Fruit fly (Drosophila melanogaster) whole organism, adult: ENCODE measurements around the gene mthl10.

Experiments
- CG11617 ChIP-seq: fragments of 200-800 bp; sonication (Bioruptor generic); optimal IDR thresholded peaks from 2 replicates; lab custom pipeline; 2017; ENCODE audit warnings: mild to moderate bottlenecking, missing biosample characterization, missing genetic modification reagents, missing genetic modification characterization
- CG12768 ChIP-seq: fragments of 200-800 bp; sonication (Bioruptor generic); optimal IDR thresholded peaks from 2 replicates; lab custom pipeline; 2017; ENCODE audit warnings: missing biosample characterization, missing genetic modification characterization, mild to moderate bottlenecking, moderate library complexity, missing genetic modification reagents
- CG14711 ChIP-seq: fragments of 200-800 bp; sonication (Bioruptor generic); optimal IDR thresholded peaks from 2 replicates; lab custom pipeline; 2018; ENCODE audit warnings: missing biosample characterization, mild to moderate bottlenecking, missing genetic modification characterization, moderate library complexity
- CG1620 ChIP-seq: fragments of 200-800 bp; sonication (Bioruptor generic); optimal IDR thresholded peaks from 2 replicates; lab custom pipeline; 2016; ENCODE audit warnings: missing biosample characterization, missing genetic modification characterization
- CG33017 ChIP-seq: fragments of 200-800 bp; sonication (Bioruptor generic); optimal IDR thresholded peaks from 2 replicates; lab custom pipeline; 2018; ENCODE audit warnings: missing biosample characterization, mild to moderate bottlenecking, missing genetic modification characterization, moderate library complexity
- CG5204 ChIP-seq: fragments of 200-800 bp; sonication (Bioruptor generic); optimal IDR thresholded peaks from 2 replicates; lab custom pipeline; 2016; ENCODE audit warnings: missing biosample characterization, missing genetic modification characterization
- CG7045 ChIP-seq: fragments of 200-800 bp; sonication (Bioruptor generic); optimal IDR thresholded peaks from 2 replicates; lab custom pipeline; 2017; ENCODE audit warnings: missing biosample characterization, mild to moderate bottlenecking, missing genetic modification characterization
- CG7101 ChIP-seq: fragments of 200-800 bp; sonication (Bioruptor generic); optimal IDR thresholded peaks from 2 replicates; lab custom pipeline; 2018; ENCODE audit warnings: missing biosample characterization, mild to moderate bottlenecking, missing genetic modification characterization, moderate library complexity
- Clk ChIP-seq: fragments of 200-800 bp; sonication (Bioruptor generic); optimal IDR thresholded peaks from 2 replicates; lab custom pipeline; 2017; ENCODE audit warnings: missing biosample characterization, missing genetic modification characterization
- Crg-1 ChIP-seq: fragments of 200-800 bp; sonication (Bioruptor generic); optimal IDR thresholded peaks from 2 replicates; lab custom pipeline; 2016; ENCODE audit warnings: missing biosample characterization, missing genetic modification characterization
- Hr96 ChIP-seq: fragments of 200-800 bp; sonication (Bioruptor generic); optimal IDR thresholded peaks from 2 replicates; lab custom pipeline; 2016; ENCODE audit warnings: missing biosample characterization, missing genetic modification characterization
- Mnt ChIP-seq: fragments of 200-800 bp; sonication (Bioruptor generic); optimal IDR thresholded peaks from 2 replicates; lab custom pipeline; 2016; ENCODE audit warnings: missing biosample characterization, mild to moderate bottlenecking, missing genetic modification characterization
- bab1 ChIP-seq: fragments of 200-800 bp; sonication (Bioruptor generic); optimal IDR thresholded peaks from 3 replicates; lab custom pipeline; 2019; ENCODE audit warnings: missing biosample characterization, mild to moderate bottlenecking, missing genetic modification characterization, moderate library complexity
- cic ChIP-seq: fragments of 200-800 bp; sonication (Bioruptor generic); optimal IDR thresholded peaks from 2 replicates; lab custom pipeline; 2017; ENCODE audit warnings: missing biosample characterization, mild to moderate bottlenecking, missing genetic modification characterization, moderate library complexity
- cnc ChIP-seq, 2 experiments: fragments of >200 bp; optimal IDR thresholded peaks; 2 replicates each; lab custom pipeline; 2017
- kay ChIP-seq: fragments of 200-800 bp; sonication (Bioruptor generic); peaks from one replicate; lab custom pipeline; 2016; ENCODE audit warnings: missing biosample characterization, missing genetic modification characterization, borderline replicate concordance
- ovo ChIP-seq: fragments of 200-800 bp; sonication (Bioruptor generic); optimal IDR thresholded peaks from 2 replicates; lab custom pipeline; 2016; ENCODE audit warnings: missing biosample characterization, missing genetic modification characterization
- pad ChIP-seq: fragments of 200-800 bp; sonication (Bioruptor generic); optimal IDR thresholded peaks from 3 replicates; lab custom pipeline; 2017; ENCODE audit warnings: missing biosample characterization, missing genetic modification characterization, mild to moderate bottlenecking, moderate library complexity, missing genetic modification reagents
- tj ChIP-seq: fragments of 200-800 bp; sonication (Bioruptor generic); optimal IDR thresholded peaks from 3 replicates; lab custom pipeline; 2017; ENCODE audit warnings: missing biosample characterization, mild to moderate bottlenecking, missing genetic modification characterization, moderate library complexity
- toe ChIP-seq: fragments of 200-800 bp; sonication (Bioruptor generic); optimal IDR thresholded peaks from 2 replicates; lab custom pipeline; 2016; ENCODE audit warnings: missing biosample characterization, missing genetic modification characterization

The mthl10 gene

DNA sequence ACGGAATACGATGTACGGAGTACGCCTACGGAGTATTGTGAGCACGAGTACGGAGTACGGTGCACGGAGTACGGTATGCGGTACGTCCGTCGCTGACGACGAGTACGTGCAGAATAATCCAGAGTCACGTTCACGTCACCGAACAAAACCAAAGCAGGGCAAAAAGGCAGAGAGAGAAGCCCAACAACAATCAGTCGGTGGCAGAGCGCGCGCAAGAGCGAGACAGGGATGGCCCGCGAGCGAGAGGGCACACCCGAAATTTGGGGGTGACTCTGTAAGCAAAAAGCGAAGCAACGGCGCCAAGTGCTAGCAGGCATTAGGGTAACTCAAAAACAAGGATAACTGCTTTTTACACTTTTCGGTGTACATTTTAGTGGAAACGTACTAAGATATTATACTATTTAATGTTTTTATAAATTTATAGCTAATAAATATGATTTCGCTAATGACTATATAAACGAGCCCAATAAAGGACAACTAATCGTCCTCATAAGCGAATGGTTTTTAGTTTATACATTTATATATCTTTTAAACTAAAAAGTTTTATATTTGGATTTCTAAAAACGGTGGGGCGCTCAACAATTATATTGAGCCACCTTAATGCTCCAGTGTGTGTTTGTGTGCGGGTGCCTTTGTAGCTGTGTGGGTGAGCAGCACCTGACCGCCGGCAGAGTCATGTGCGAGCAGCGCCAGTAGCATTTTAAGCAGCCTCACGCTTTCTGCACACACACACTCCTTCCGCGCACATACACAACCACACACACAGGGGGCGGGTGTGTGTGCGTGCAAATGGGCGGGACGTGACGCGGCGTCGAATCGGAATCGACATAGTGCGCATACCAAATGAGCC, 34.7 kb upstream of the mthl10 start:
- no peak for TF ChIP-seq bab1 (GFP tag; lab: Kevin White, UChicago)
- peak; percentile 18 for TF ChIP-seq CG7101 (tag; lab: Kevin White, UChicago)
- TF ChIP-seq tj (GFP tag; lab: Kevin White, UChicago): no peak
- TF ChIP-seq cnc (optimal IDR thresholded peaks at IDR 0.05; lab: Kevin White, UChicago): no peak
- no peak for TF ChIP-seq kay (GFP tag; lab: Kevin White, UChicago)
- peak; percentile 3 for TF ChIP-seq CG14711 (tag; lab: Kevin White, UChicago)
- no peak for TF ChIP-seq Mnt (GFP tag; lab: Kevin White, UChicago)
- no peak for TF ChIP-seq CG1620
- TF ChIP-seq ovo (GFP tag; lab: Kevin White, UChicago): no peak
- no peak for TF ChIP-seq toe
- no peak for TF ChIP-seq cic (GFP tag; lab: Kevin White, UChicago)
- TF ChIP-seq pad (GFP tag; lab: Kevin White, UChicago): no peak

DNA sequence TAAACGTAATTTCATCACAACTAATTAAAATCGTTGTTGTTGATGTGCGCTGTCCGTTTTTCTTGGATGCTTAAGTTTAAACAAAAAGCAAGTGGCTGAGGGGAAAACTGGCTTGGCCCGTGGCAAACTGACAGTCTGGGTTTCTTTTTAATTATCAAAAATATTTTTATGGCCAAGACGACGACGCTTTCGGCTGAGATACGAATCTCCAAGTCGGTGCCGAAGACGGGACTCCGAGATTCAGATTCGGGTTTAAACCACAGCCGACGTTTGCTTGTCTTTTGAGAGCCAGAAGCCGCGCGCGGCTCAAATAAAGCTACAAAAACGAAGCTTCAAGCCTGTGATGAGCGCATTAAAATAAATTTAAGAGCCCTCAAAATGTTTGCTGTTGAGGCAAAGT, 33.0 kb upstream of the mthl10 start:
- TF ChIP-seq CG33017 (no peak), CG11617 (no peak), toe (no peak), cnc (optimal IDR thresholded peaks at IDR 0.05; lab: Kevin White, UChicago) (no peak), ovo (GFP tag; lab: Kevin White, UChicago) (no peak), CG12768 (no peak), tj (GFP tag; lab: Kevin White, UChicago) (no peak), CG7101 (tag; lab: Kevin White, UChicago) (no peak), CG5204 (GFP tag; lab: Kevin White, UChicago) (no peak), Hr96 (GFP tag; lab: Kevin White, UChicago) (no peak), Clk (GFP tag; lab: Kevin White, UChicago) (no peak), cic (GFP tag; lab: Kevin White, UChicago) (no peak), bab1 (GFP tag; lab: Kevin White, UChicago) (no peak), CG7045 (GFP tag; lab: Kevin White, UChicago) (no peak), CG14711 (tag; lab: Kevin White, UChicago) (no peak), CG1620 (no peak), kay (GFP tag; lab: Kevin White, UChicago) (no peak), pad (GFP tag; lab: Kevin White, UChicago) (no peak)

DNA sequence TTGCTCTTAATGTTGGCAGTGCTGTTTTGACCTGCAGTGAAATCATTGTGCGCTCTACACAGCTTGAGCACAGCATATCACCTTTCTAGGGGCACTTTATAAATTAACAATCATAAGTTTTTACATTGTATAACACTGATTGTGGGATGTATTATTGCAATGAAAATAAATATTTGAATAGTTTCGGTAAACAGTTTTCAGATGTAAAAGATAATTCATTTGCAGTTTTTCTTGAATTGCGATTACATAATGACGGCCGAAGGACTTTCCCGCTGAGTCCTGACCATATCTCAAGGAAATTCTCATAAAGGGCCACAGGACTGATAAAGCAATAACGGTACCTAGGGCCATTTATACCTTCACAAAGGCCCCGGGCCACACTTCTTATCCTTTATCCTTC, 31.9 kb upstream of the mthl10 start:
- no peak for TF ChIP-seq CG11617
- TF ChIP-seq Crg-1 (GFP tag; lab: Kevin White, UChicago): no peak
- no peak for TF ChIP-seq cnc (optimal IDR thresholded peaks at IDR 0.05; lab: Kevin White, UChicago)
- TF ChIP-seq CG12768: no peak
- TF ChIP-seq Mnt (GFP tag; lab: Kevin White, UChicago): no peak
- TF ChIP-seq Clk (GFP tag; lab: Kevin White, UChicago): no peak
- TF ChIP-seq tj (GFP tag; lab: Kevin White, UChicago): no peak
- TF ChIP-seq CG1620: no peak
- no peak for TF ChIP-seq CG14711 (tag; lab: Kevin White, UChicago)
- TF ChIP-seq pad (GFP tag; lab: Kevin White, UChicago): no peak
- no peak for TF ChIP-seq cic (GFP tag; lab: Kevin White, UChicago)
- no peak for TF ChIP-seq ovo (GFP tag; lab: Kevin White, UChicago)
- no peak for TF ChIP-seq toe
- no peak for TF ChIP-seq CG5204 (GFP tag; lab: Kevin White, UChicago)
- no peak for TF ChIP-seq kay (GFP tag; lab: Kevin White, UChicago)

- TF ChIP-seq Clk (GFP tag; lab: Kevin White, UChicago) (no peak), toe (no peak), CG11617 (no peak), bab1 (GFP tag; lab: Kevin White, UChicago) (no peak), CG12768 (no peak), CG14711 (tag; lab: Kevin White, UChicago) (no peak), CG7045 (GFP tag; lab: Kevin White, UChicago) (no peak), cnc (optimal IDR thresholded peaks at IDR 0.05; lab: Kevin White, UChicago) (no peak), CG7101 (tag; lab: Kevin White, UChicago) (no peak), CG1620 (no peak), tj (GFP tag; lab: Kevin White, UChicago) (no peak), Crg-1 (GFP tag; lab: Kevin White, UChicago) (no peak), CG5204 (GFP tag; lab: Kevin White, UChicago) (no peak), kay (GFP tag; lab: Kevin White, UChicago) (no peak), CG33017 (no peak), Hr96 (GFP tag; lab: Kevin White, UChicago) (no peak), Mnt (GFP tag; lab: Kevin White, UChicago) (no peak), cic (GFP tag; lab: Kevin White, UChicago) (no peak)
Observed at dm6 chr3L:371228-371627, 28.5 kb upstream of the mthl10 start.

DNA sequence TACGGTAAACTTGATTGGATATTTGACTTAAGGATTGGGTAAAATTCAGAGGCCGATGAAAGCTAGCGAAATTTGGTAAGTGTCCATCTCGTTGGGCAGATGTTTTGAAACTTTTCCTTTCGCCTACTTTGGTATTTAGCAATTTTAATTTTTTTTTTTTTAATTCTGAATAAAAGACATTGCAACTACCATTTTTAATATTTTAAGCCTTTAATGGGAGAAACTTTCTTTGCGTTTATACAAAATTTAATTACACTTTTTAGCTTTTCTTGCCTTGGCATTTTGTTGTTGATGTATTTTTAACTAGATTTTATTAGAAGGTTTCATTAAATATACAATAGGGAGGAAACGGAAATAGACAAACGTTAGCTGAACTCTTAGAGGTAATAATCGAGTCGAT, 23.6 kb upstream of the mthl10 start, which contains the start of gene CG13884:
Gene CG13884 (minus strand): TSS at position 101 of the 400 bp plus-strand sequence.
- TF ChIP-seq Crg-1 (GFP tag; lab: Kevin White, UChicago) (no peak), CG5204 (GFP tag; lab: Kevin White, UChicago) (no peak), CG7101 (tag; lab: Kevin White, UChicago) (no peak), toe (no peak), kay (GFP tag; lab: Kevin White, UChicago) (no peak)

- TF ChIP-seq CG1620 (peak; percentile 12), pad (GFP tag; lab: Kevin White, UChicago) (no peak), Hr96 (GFP tag; lab: Kevin White, UChicago) (peak; percentile 14), CG7045 (GFP tag; lab: Kevin White, UChicago) (no peak), tj (GFP tag; lab: Kevin White, UChicago) (peak; percentile 29), ovo (GFP tag; lab: Kevin White, UChicago) (no peak), toe (no peak), CG11617 (peak; percentile 24), CG5204 (GFP tag; lab: Kevin White, UChicago) (no peak), CG12768 (no peak), CG14711 (tag; lab: Kevin White, UChicago) (peak; percentile 33), Mnt (GFP tag; lab: Kevin White, UChicago) (peak; percentile 68), Clk (GFP tag; lab: Kevin White, UChicago) (no peak), Crg-1 (GFP tag; lab: Kevin White, UChicago) (no peak), bab1 (GFP tag; lab: Kevin White, UChicago) (peak; percentile 89), cnc (optimal IDR thresholded peaks at IDR 0.05; lab: Kevin White, UChicago) (no peak), CG33017 (no peak), cic (GFP tag; lab: Kevin White, UChicago) (no peak), kay (GFP tag; lab: Kevin White, UChicago) (no peak), CG7101 (tag; lab: Kevin White, UChicago) (peak; percentile 3)
Observed at dm6 chr3L:361201-361600, 18.5 kb upstream of the mthl10 start, which contains the start of the genes Cdc5 and CG1233. Cdc5 (minus strand) TSS chr3L:361383. CG1233 (plus strand) TSS chr3L:361472.
